Fruit fly (Drosophila melanogaster) S2 (cell line): ENCODE results near the gene Fdx1.

Experiments
- CG8478 ChIP-seq: fragments of >200 bp; optimal IDR thresholded peaks from 2 replicates; lab custom pipeline; 2018
- CTCF ChIP-seq, 2 experiments: fragments of >200 bp; optimal IDR thresholded peaks; 2 replicates each; lab custom pipeline; 2018

DNA sequence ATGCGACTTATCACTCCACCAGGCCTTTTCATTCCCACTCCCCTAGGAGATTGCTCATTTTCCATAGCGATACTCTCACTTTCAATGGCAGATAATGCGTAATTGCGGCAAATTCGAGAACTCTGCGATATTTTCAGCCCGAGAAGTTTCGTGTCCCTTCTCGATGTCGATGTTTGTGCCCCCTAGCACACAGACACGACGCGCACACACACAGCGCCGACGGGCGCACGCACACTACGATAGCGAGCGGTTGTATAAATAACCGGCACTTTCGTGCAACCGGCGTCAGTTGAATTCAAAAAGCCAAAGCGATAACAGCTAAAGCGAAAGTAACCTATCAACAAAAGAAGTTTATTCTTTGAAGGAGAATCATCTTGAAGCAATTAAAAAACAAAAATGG is 10.6 kb upstream of the Fdx1 start, which contains the start of gene Hsp23:
- TF ChIP-seq CTCF (optimal IDR thresholded peaks at IDR 0.05; lab: Kevin White, UChicago) = no peak
- no peak for TF ChIP-seq CG8478 (lab: Kevin White, UChicago)
